Worm (Caenorhabditis elegans) whole organism, early embryonic: ENCODE data around the gene mlp-1.

Experiments used
- aly-1 ChIP-seq: sonication (generic microtip); optimal IDR thresholded peaks from 2 replicates; lab custom pipeline; 2016; ENCODE audit warnings: missing genetic modification characterization, missing compliant biosample characterization
- ama-1 ChIP-seq: fragments of 150-350 bp; optimal IDR thresholded peaks from 2 replicates; lab custom pipeline; 2014
- ceh-36 ChIP-seq: sonication (generic microtip); optimal IDR thresholded peaks from 2 replicates; lab custom pipeline; 2016; ENCODE audit warnings: missing genetic modification characterization, inconsistent platforms, missing compliant biosample characterization
- ets-7 ChIP-seq: sonication (generic microtip); optimal IDR thresholded peaks from 2 replicates; lab custom pipeline; 2016; ENCODE audit warnings: missing genotype, missing genetic modification characterization, missing compliant biosample characterization
- flt-1 ChIP-seq: fragments of 200-800 bp; sonication (Bioruptor generic); IDR thresholded peaks from 2 replicates; pipeline ENCODE4 v1.3.6; 2022; ENCODE audit warnings: missing genetic modification characterization, missing compliant biosample characterization
- hmbx-1 ChIP-seq: sonication (generic microtip); optimal IDR thresholded peaks from 2 replicates; lab custom pipeline; 2016; ENCODE audit warnings: mild to moderate bottlenecking, missing genetic modification characterization, missing compliant biosample characterization
- hmg-4 ChIP-seq: fragments of 200-800 bp; sonication (Bioruptor generic); optimal IDR thresholded peaks from 2 replicates; lab custom pipeline; 2018; ENCODE audit warnings: mild to moderate bottlenecking, missing genetic modification characterization, missing compliant biosample characterization
- pes-1 ChIP-seq: fragments of 200-800 bp; sonication (Bioruptor generic); IDR thresholded peaks from 2 replicates; pipeline ENCODE4 v1.3.6; 2022; ENCODE audit warnings: missing genetic modification reagents, missing genetic modification characterization, missing compliant biosample characterization
- tbx-11 ChIP-seq: fragments of 200-800 bp; sonication (Bioruptor generic); IDR thresholded peaks from 2 replicates; pipeline ENCODE4 v1.3.6; 2022; ENCODE audit warnings: missing genetic modification characterization, missing compliant biosample characterization
- tbx-37 ChIP-seq: fragments of 200-800 bp; sonication (Bioruptor generic); conservative IDR thresholded peaks from 2 replicates; pipeline ENCODE4 v1.3.6; 2022; ENCODE audit warnings: missing genetic modification reagents, missing genetic modification characterization, missing compliant biosample characterization
- tra-4 ChIP-seq: sonication (generic microtip); optimal IDR thresholded peaks from 2 replicates; lab custom pipeline; 2017; ENCODE audit warnings: missing genetic modification characterization, missing compliant biosample characterization

ce11 chrIII:5999629-6000028 lies 24.8 kb upstream of the mlp-1 start:
- TF ChIP-seq aly-1 (tag; lab: Kevin White, UChicago) (no peak), tbx-11 (no peak), ama-1 (lab: Kevin White, UChicago) (no peak), ets-7 (tag; lab: Kevin White, UChicago) (no peak), hmbx-1 (tag; lab: Kevin White, UChicago) (no peak), pes-1 (GFP tag; lab: Robert Waterston, UW) (no peak), flt-1 (GFP tag; lab: Robert Waterston, UW) (no peak), tbx-37 (GFP tag; lab: Robert Waterston, UW) (no peak), tra-4 (no peak), ceh-36 (no peak), hmg-4 (GFP tag; lab: Kevin White, UChicago) (no peak)
